Worm (Caenorhabditis elegans): ENCODE data around the gene npr-25.

ce11 chrV:11392020-11392419, 39.2 kb upstream of the npr-25 start, which contains the start of gene nas-16:
- TF ChIP-seq zag-1 (tag; optimal IDR thresholded peaks at IDR 0.05) (no peak), blmp-1 (tag; optimal IDR thresholded peaks at IDR 0.05; ENCODE audit: insufficient read depth) (no peak)

All from whole organism, L2 larva.